Worm (Caenorhabditis elegans) whole organism, L4 larva: ENCODE data around the gene ifbp-1.

Experiments used
- F10B5.3 ChIP-seq: sonication (generic microtip); optimal IDR thresholded peaks from 2 replicates; lab custom pipeline; 2016; ENCODE audit warnings: mild to moderate bottlenecking, missing genetic modification characterization, missing compliant biosample characterization
- F44E2.7 ChIP-seq: fragments of 200-800 bp; sonication (Bioruptor generic); IDR thresholded peaks from 2 replicates; pipeline ENCODE4 v2.1.2; 2022; ENCODE audit warnings: missing genetic modification characterization, missing compliant biosample characterization
- Y48G9A.11 ChIP-seq: fragments of 200-800 bp; sonication (Bioruptor generic); IDR thresholded peaks from 2 replicates; pipeline ENCODE4 v1.3.6; 2022; ENCODE audit warnings: missing genetic modification reagents, missing genetic modification characterization, missing compliant biosample characterization
- Y75B8A.6 ChIP-seq: fragments of 200-800 bp; sonication (Bioruptor generic); IDR thresholded peaks from 2 replicates; pipeline ENCODE4 v1.3.6; 2022; ENCODE audit warnings: missing genetic modification reagents, missing genetic modification characterization, missing compliant biosample characterization
- ZK546.5 ChIP-seq, 2 experiments: sonication (generic microtip); optimal IDR thresholded peaks; 2 replicates each; lab custom pipeline; 2017; ENCODE audit warnings: missing biosample characterization in 2 of 2, missing genetic modification characterization in 2 of 2
- ceh-62 ChIP-seq: sonication (generic microtip); optimal IDR thresholded peaks from 2 replicates; lab custom pipeline; 2017; ENCODE audit warnings: missing biosample characterization, missing genetic modification characterization
- ctbp-1 ChIP-seq: fragments of 200-800 bp; sonication (Bioruptor generic); IDR thresholded peaks from 2 replicates; pipeline ENCODE4 v1.3.6; 2022; ENCODE audit warnings: missing genetic modification reagents, missing genetic modification characterization, missing compliant biosample characterization
- daf-12 ChIP-seq: fragments of 150-350 bp; optimal IDR thresholded peaks from 2 replicates; lab custom pipeline; 2014; ENCODE audit warnings: missing biosample characterization, missing genetic modification reagents, missing genetic modification characterization
- daf-16 ChIP-seq, 3 experiments: sonication (generic microtip); optimal IDR thresholded peaks; 2 replicates each; lab custom pipeline; 2016 to 2017; ENCODE audit warnings: missing genetic modification characterization in 3 of 3, missing genetic modification reagents in 3 of 3, mild to moderate bottlenecking in 2 of 3, missing compliant biosample characterization in 2 of 3, missing biosample characterization in 1 of 3, moderate library complexity in 1 of 3
- daf-8 ChIP-seq: fragments of 200-800 bp; sonication (Bioruptor generic); IDR thresholded peaks from 2 replicates; pipeline ENCODE4 v1.3.6; 2022; ENCODE audit warnings: missing genetic modification characterization, missing compliant biosample characterization
- dmd-6 ChIP-seq: fragments of 200-800 bp; sonication (Bioruptor generic); IDR thresholded peaks from 2 replicates; pipeline ENCODE4 v1.3.6; 2022; ENCODE audit warnings: missing genetic modification reagents, missing genetic modification characterization, missing compliant biosample characterization
- dpl-1 ChIP-seq: fragments of 150-350 bp; optimal IDR thresholded peaks from 2 replicates; lab custom pipeline; 2014; ENCODE audit warnings: missing biosample characterization, missing genetic modification reagents, missing genetic modification characterization
- dve-1 ChIP-seq: sonication (generic microtip); optimal IDR thresholded peaks from 2 replicates; lab custom pipeline; 2017; ENCODE audit warnings: antibody characterized with exemption, mild to moderate bottlenecking, missing genetic modification characterization, missing compliant biosample characterization; ENCODE audit not compliant: insufficient read depth
- hlh-11 ChIP-seq: fragments of 200-800 bp; sonication (Bioruptor generic); optimal IDR thresholded peaks from 2 replicates; lab custom pipeline; 2018; ENCODE audit warnings: mild to moderate bottlenecking, missing genetic modification characterization, missing compliant biosample characterization
- hlh-30 ChIP-seq: sonication (generic microtip); optimal IDR thresholded peaks from 2 replicates; lab custom pipeline; 2017; ENCODE audit warnings: antibody characterized with exemption, mild to moderate bottlenecking, missing genetic modification characterization, missing compliant biosample characterization; ENCODE audit not compliant: insufficient read depth
- hmg-1.1 ChIP-seq: fragments of 200-800 bp; sonication (Bioruptor generic); IDR thresholded peaks from 2 replicates; pipeline ENCODE4 v1.3.6; 2022; ENCODE audit warnings: missing genetic modification reagents, missing genetic modification characterization, missing compliant biosample characterization
- lin-1 ChIP-seq: fragments of 200-800 bp; sonication (Bioruptor generic); IDR thresholded peaks from 2 replicates; pipeline ENCODE4 v1.3.6; 2022; ENCODE audit warnings: missing genetic modification reagents, missing genetic modification characterization, missing compliant biosample characterization
- lin-13 ChIP-seq: fragments of 150-350 bp; optimal IDR thresholded peaks from 2 replicates; lab custom pipeline; 2014; ENCODE audit warnings: missing biosample characterization, missing genetic modification reagents, missing genetic modification characterization
- lir-3 ChIP-seq: sonication (generic microtip); optimal IDR thresholded peaks from 2 replicates; lab custom pipeline; 2016; ENCODE audit warnings: mild to moderate bottlenecking, missing genetic modification characterization, missing compliant biosample characterization
- madf-5 ChIP-seq, 2 experiments: fragments of 200-800 bp; sonication (Bioruptor generic); IDR thresholded peaks; 2 replicates each; pipeline ENCODE4 v1.3.6; 2022; ENCODE audit warnings: missing compliant biosample characterization in 2 of 2, missing genetic modification characterization in 2 of 2
- mdl-1 ChIP-seq, 2 experiments: fragments of 150-350 bp in 1 of 2; sonication (generic microtip) in 1 of 2; optimal IDR thresholded peaks; 2 replicates each; lab custom pipeline; 2014 to 2017; ENCODE audit warnings: missing biosample characterization in 2 of 2, missing genetic modification characterization in 2 of 2
- mxl-3 ChIP-seq: fragments of 200-800 bp; sonication (Bioruptor generic); optimal IDR thresholded peaks from 2 replicates; lab custom pipeline; 2018; ENCODE audit warnings: mild to moderate bottlenecking, missing genetic modification characterization, missing compliant biosample characterization
- nhr-10 ChIP-seq: fragments of 150-350 bp; optimal IDR thresholded peaks from 2 replicates; lab custom pipeline; 2014; ENCODE audit warnings: missing biosample characterization, missing genetic modification characterization
- nhr-25 ChIP-seq: sonication (generic microtip); optimal IDR thresholded peaks from 2 replicates; lab custom pipeline; 2017; ENCODE audit warnings: missing genetic modification characterization, mild to moderate bottlenecking, missing compliant biosample characterization, antibody characterized with exemption, moderate library complexity, borderline replicate concordance; ENCODE audit not compliant: insufficient read depth
- nhr-28 ChIP-seq: fragments of 150-350 bp; optimal IDR thresholded peaks from 2 replicates; lab custom pipeline; 2014; ENCODE audit warnings: missing biosample characterization, missing genetic modification characterization
- nhr-6 ChIP-seq: fragments of 150-350 bp; optimal IDR thresholded peaks from 2 replicates; lab custom pipeline; 2014; ENCODE audit warnings: missing biosample characterization, missing genetic modification characterization
- nhr-76 ChIP-seq: fragments of 150-350 bp; optimal IDR thresholded peaks from 2 replicates; lab custom pipeline; 2014; ENCODE audit warnings: missing biosample characterization, missing genetic modification characterization
- nhr-77 ChIP-seq: fragments of 150-350 bp; optimal IDR thresholded peaks from 2 replicates; lab custom pipeline; 2014; ENCODE audit warnings: missing biosample characterization, missing genetic modification characterization
- snpc-1.2 ChIP-seq: fragments of 200-800 bp; sonication (Bioruptor generic); IDR thresholded peaks from 2 replicates; pipeline ENCODE4 v1.3.6; 2022; ENCODE audit warnings: missing genetic modification reagents, missing genetic modification characterization, missing compliant biosample characterization
- snpc-4 ChIP-seq: fragments of 150-350 bp; optimal IDR thresholded peaks from 2 replicates; lab custom pipeline; 2014; ENCODE audit warnings: missing biosample characterization, missing genetic modification characterization
- tra-1 ChIP-seq: fragments of 200-800 bp; sonication (Bioruptor generic); IDR thresholded peaks from 2 replicates; pipeline ENCODE4 v1.3.6; 2022; ENCODE audit warnings: missing genetic modification reagents, missing genetic modification characterization, missing compliant biosample characterization
- unc-62 ChIP-seq, 3 experiments: fragments of 150-350 bp in 1 of 3; sonication (generic microtip); optimal IDR thresholded peaks in 2 of 3; peaks in 1 of 3; 1 replicate in 1 of 3; 2 replicates in 2 of 3; lab custom pipeline; 2014 to 2017; ENCODE audit warnings: missing biosample characterization in 3 of 3, missing genetic modification characterization in 3 of 3, missing genetic modification reagents in 3 of 3, missing genotype in 1 of 3
- vab-7 ChIP-seq: fragments of 200-800 bp; sonication (Bioruptor generic); IDR thresholded peaks from 2 replicates; pipeline ENCODE4 v1.3.6; 2022; ENCODE audit warnings: missing genetic modification reagents, missing genetic modification characterization, missing compliant biosample characterization
- zip-11 ChIP-seq: fragments of 200-800 bp; sonication (Bioruptor generic); IDR thresholded peaks from 2 replicates; pipeline ENCODE4 v1.3.6; 2022; ENCODE audit warnings: missing genetic modification characterization, missing compliant biosample characterization
- ztf-7 ChIP-seq: fragments of 150-350 bp; optimal IDR thresholded peaks from 2 replicates; lab custom pipeline; 2014; ENCODE audit warnings: missing biosample characterization, missing genetic modification characterization

The ifbp-1 gene

DNA sequence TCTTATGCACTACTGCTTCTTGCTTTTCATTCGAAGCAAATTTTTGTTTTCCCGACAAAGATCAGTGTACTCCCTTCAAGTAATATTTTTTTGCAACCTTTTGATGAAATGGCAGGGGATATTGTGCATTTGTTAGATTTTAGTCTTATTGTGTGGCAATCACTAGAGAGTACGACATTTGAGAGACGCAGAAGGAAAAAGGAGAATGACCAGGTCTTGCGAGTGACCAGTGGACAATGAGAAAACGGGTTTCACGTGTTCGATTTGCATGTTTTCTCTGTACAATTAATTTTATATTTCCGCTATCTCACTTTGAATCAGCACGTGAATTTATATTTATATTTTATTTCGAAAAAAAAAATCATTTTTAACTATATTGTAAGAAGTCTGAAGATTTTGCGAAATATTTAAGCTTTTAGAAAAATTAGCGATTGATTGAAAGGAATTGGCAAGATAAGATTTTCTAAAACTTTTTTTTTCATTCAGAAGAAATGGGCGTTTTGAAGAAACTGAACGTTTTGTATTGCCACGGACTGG is 44.1 kb downstream of the ifbp-1 start, which contains the start of gene C50B6.9:
Gene C50B6.9 (plus strand): TSS at position 487 of the 537 bp plus-strand sequence.
- TF ChIP-seq madf-5 (GFP tag; IDR thresholded peaks at IDR 0.05; lab: Robert Waterston, UW) (no peak), dpl-1 (GFP tag; lab: Kevin White, UChicago) (no peak), vab-7 (GFP tag; lab: Robert Waterston, UW) (no peak), Y48G9A.11 (GFP tag; lab: Robert Waterston, UW) (no peak), ceh-62 (tag; lab: Kevin White, UChicago) (no peak), nhr-6 (tag; lab: Kevin White, UChicago) (peak; percentile 14), lir-3 (tag; lab: Kevin White, UChicago) (no peak), daf-12 (tag; lab: Kevin White, UChicago) (no peak), snpc-1.2 (GFP tag; lab: Robert Waterston, UW) (no peak), nhr-28 (tag; lab: Kevin White, UChicago) (no peak), nhr-10 (no peak), hmg-1.1 (GFP tag; lab: Robert Waterston, UW) (no peak), mdl-1 (tag; optimal IDR thresholded peaks at IDR 0.05; lab: Kevin White, UChicago) (peak in 1 of 2 experiments; percentile 52), ZK546.5 (tag; optimal IDR thresholded peaks at IDR 0.05; lab: Kevin White, UChicago) (no peak), hlh-30 (tag; lab: Kevin White, UChicago) (peak; percentile 80), F10B5.3 (no peak), unc-62 (GFP tag; optimal IDR thresholded peaks at IDR 0.05 in 1 of 2; lab: Kevin White, UChicago) (peak in 1 of 2 experiments; percentile 28), unc-62 (tag; optimal IDR thresholded peaks at IDR 0.05; lab: Kevin White, UChicago) (no peak), zip-11 (GFP tag; lab: Robert Waterston, UW) (no peak), F44E2.7 (no peak), ztf-7 (tag; lab: Kevin White, UChicago) (no peak), daf-16 (GFP tag; optimal IDR thresholded peaks at IDR 0.05; lab: Kevin White, UChicago) (no peak), daf-16 (tag; optimal IDR thresholded peaks at IDR 0.05; lab: Kevin White, UChicago) (no peak), daf-8 (GFP tag; lab: Robert Waterston, UW) (no peak), lin-13 (GFP tag; lab: Kevin White, UChicago) (no peak)

DNA sequence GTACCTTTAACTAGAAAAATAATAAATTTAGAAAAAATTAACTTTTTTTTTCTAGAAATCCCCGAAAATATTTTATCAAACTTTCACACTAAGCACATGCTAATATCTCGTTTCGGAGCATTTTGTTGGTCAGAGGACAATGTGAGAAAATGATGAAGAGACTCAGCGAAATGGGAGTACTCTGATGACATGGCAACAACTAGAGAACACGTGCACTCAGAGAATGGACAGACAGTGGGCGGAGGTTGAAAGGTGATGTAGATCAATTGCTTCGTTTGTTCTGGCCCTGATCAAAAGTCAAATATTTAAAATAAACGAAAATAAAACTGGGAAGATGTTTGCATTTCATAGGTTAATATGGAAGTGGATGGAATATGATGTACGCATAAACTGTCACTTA is 45.6 kb downstream of the ifbp-1 start:
- TF ChIP-seq ctbp-1 (GFP tag; lab: Robert Waterston, UW) (no peak), hlh-30 (tag; lab: Kevin White, UChicago) (peak; percentile 60)

DNA sequence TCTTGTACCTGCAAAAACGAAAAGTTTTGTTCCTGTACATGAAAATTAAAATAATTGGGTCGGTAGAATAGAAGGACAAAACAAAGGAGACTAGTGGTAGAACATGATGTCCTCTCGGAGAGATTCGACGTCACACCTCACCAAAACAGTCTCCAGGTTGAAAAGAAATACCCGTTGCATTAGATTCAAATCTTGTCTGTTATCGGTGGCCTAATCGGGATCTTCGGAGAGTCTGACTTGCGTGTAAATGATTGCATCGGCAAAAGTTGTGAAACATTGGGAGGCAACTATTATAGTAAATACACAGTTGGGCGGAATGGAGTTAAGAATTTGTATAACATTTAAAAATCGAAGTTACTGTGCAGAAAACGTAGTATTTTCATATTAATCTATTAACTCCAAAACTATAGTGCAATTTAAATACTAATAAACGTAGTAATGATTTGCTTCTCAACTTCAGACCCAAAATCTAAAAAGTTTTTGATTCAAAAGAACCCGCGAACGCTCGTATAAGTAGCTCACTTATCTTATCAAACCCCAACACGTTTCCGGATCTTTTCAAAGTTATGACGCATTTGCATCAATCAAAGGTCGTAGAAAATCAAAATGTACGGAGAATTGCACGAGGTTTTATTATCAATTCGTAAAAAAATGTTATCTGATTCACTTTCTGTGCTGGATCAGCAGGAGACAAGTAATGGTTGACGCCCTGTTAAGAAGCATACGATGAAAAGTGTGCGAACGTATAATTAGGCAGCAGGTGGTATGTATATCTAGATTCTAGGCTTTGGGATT is 46.5 kb downstream of the ifbp-1 start, which contains the start of gene nhr-168:
Gene nhr-168 (minus strand): TSS at position 486 of the 795 bp plus-strand sequence.
- TF ChIP-seq mdl-1 (tag; optimal IDR thresholded peaks at IDR 0.05; lab: Kevin White, UChicago): peak in 1 of 2 experiments; percentile 50
- peak; percentile 55 for TF ChIP-seq nhr-28 (tag; lab: Kevin White, UChicago)
- peak in 1 of 2 experiments; percentile 30 for TF ChIP-seq unc-62 (GFP tag; optimal IDR thresholded peaks at IDR 0.05 in 1 of 2; lab: Kevin White, UChicago)
- no peak for TF ChIP-seq unc-62 (tag; optimal IDR thresholded peaks at IDR 0.05; lab: Kevin White, UChicago)
- TF ChIP-seq snpc-4 (tag; lab: Kevin White, UChicago): no peak
- no peak for TF ChIP-seq hlh-11 (tag; lab: Kevin White, UChicago)
- no peak for TF ChIP-seq nhr-25 (tag; lab: Kevin White, UChicago)
- no peak for TF ChIP-seq Y75B8A.6 (GFP tag; lab: Robert Waterston, UW)
- no peak for TF ChIP-seq zip-11 (GFP tag; lab: Robert Waterston, UW)
- no peak for TF ChIP-seq nhr-76 (tag; lab: Kevin White, UChicago)
- peak; percentile 6 for TF ChIP-seq hlh-30 (tag; lab: Kevin White, UChicago)
- TF ChIP-seq mxl-3 (GFP tag; lab: Kevin White, UChicago): peak; percentile 20
- no peak; the same call in 1 of the 2 replicates for TF ChIP-seq tra-1 (GFP tag; lab: Robert Waterston, UW)
- TF ChIP-seq dve-1 (tag; lab: Kevin White, UChicago): peak; percentile 49
- no peak for TF ChIP-seq daf-12 (tag; lab: Kevin White, UChicago)
- TF ChIP-seq madf-5 (GFP tag; IDR thresholded peaks at IDR 0.05; lab: Robert Waterston, UW): no peak
- 0 out of 2 replicates have a peak, but pooled peaks have one; percentile 25 for TF ChIP-seq lin-1 (GFP tag; lab: Robert Waterston, UW)
- no peak for TF ChIP-seq daf-16 (GFP tag; optimal IDR thresholded peaks at IDR 0.05; lab: Kevin White, UChicago)
- peak; percentile 32 for TF ChIP-seq daf-16 (tag; optimal IDR thresholded peaks at IDR 0.05; lab: Kevin White, UChicago)
- TF ChIP-seq nhr-77: peak; percentile 58
- TF ChIP-seq nhr-10: no peak
- peak; percentile 88 for TF ChIP-seq dmd-6 (GFP tag; lab: Robert Waterston, UW)
